Worm (Caenorhabditis elegans): Measurements from ENCODE around the gene noca-2.

DNA sequence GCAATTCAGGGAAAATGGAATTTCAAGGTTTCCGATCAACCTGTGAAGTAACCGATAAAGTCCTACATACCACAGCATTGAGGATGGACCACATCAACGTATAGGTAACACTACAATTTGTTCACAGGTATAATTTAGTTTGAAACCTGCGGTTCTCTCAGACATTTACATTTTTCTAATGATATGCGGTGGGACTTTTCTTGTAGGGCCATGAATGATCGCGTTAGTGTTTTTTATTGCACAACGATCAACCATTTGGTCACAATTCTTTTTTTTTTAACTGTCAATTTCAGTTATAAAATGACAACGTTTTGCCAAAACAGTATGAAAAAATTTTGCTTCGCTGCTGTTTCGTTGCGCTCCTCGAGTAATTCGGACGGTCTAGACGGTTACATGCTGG lies 29.8 kb downstream of the noca-2 start, which contains the start of gene C44C10.12:
- TF ChIP-seq rbr-2 (tag; optimal IDR thresholded peaks at IDR 0.05) = no peak
- no peak for TF ChIP-seq pha-4 (GFP tag; IDR thresholded peaks at IDR 0.05)
- no peak for TF ChIP-seq pha-4 (tag; optimal IDR thresholded peaks at IDR 0.05)
- TF ChIP-seq ceh-62 (tag; optimal IDR thresholded peaks at IDR 0.05) = no peak
- no peak for TF ChIP-seq lin-39 (tag; optimal IDR thresholded peaks at IDR 0.05)

Measured in whole organism, L4 larva.